Worm (Caenorhabditis elegans) whole organism, dauer: Measurements from ENCODE around the gene ZK177.11.
"Not testable (repeated sequence)": the region's sequence is repeated elsewhere in the genome, so short reads cannot be mapped to it uniquely, and the experiment has no call there.

Experiments
- unc-62 ChIP-seq: sonication (generic microtip); optimal IDR thresholded peaks from 2 replicates; lab custom pipeline; 2017; ENCODE audit warnings: missing biosample characterization, missing genetic modification reagents, missing genetic modification characterization

The ZK177.11 gene

DNA sequence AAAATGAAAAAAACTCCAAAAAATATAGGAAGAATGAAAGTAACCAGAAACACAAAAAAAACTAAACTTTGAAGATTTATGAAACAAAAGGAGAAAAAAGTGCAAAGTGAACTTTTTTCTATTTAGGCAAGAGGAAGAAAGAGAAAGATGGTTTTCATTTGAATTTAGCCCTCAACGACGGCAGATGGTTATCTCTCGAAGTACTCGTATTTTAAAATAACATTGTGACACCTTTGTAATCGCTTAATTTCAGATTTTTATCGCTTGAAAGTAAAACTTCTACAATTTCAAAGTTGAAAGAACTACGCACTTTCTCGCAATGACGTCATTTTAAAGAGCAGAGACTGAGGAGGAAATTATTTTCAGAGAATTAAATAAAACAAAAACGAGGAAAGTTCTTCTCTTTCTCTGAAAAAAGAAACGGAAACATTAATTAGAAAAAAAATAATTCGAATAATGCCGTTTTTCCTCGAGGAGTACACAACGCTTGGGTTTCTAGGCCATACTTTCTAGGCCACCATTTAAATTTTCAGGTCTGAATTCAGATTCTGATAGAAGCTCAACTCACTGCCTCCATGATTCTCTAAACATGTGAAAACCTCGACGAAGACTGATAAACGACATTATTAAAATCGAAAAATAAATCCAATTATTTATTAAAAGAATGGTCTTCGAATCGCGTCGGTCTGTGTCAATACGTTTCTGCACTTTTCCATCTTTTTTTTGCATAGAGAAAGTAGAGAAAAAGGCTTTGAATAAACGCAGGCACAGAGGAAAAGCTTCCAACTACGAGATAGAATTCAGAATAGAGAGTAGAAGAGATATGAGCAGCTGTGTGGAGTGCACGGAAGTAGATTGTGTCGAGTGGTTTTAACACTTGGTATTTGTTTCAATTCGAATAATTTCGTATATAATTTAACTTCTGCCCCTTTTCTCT is 11.1 kb upstream of the ZK177.11 start:
- TF ChIP-seq unc-62 (GFP tag; lab: Kevin White, UChicago): no peak

ce11 chrII:5512473-5513097 is 10.2 kb upstream of the ZK177.11 start:
- TF ChIP-seq unc-62 (GFP tag; lab: Kevin White, UChicago): no peak

DNA sequence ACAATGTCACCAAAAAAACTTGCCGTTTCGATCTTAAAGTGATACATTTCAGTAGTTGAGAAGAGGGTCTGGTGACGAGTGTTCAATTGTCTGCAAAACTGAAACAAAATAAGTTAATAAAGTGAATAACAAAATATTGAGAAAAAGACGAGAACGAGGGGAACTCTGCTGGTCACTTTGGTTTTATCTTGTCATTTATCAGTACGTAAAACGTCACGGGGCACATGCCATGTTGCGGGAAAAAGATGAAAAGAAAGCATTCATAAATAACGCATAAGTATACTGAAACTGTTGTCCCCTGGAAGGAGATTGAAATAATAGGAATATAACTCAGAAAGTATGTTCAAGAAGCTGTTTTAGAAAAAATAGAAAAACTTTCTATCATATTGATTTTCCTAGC is 7.9 kb upstream of the ZK177.11 start, which contains the start of gene sahd-1:
Gene sahd-1, minus strand, starts transcription at position 100 of the 400 bp plus-strand sequence.
- no peak for TF ChIP-seq unc-62 (GFP tag; lab: Kevin White, UChicago)

ce11 chrII:5515542-5515941 is 7.2 kb upstream of the ZK177.11 start, which contains the start of gene ZK177.3:
Gene ZK177.3 (plus strand): TSS chrII:5515842.
- TF ChIP-seq unc-62 (GFP tag; lab: Kevin White, UChicago): no peak

DNA sequence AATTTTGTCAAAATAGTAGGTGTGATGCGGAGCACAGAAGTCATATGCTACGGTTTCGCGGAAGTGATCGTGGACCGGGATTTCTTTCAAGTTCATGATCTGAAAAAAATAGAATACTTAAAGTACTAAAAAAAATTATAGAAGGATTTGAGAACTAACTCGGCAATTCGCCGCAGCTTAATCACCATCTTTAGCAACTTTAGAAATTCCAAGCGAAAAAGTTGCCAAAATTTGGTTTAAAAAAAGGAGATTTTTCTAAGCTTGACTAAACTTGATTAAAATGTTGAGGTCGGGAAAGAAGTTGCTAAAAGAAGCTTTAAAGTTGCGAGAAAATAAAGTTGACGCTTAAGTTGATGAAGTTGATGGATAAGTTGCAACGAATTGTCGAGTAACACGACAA is 5.1 kb upstream of the ZK177.11 start, which contains the start of gene ZK177.9:
Gene ZK177.9, minus strand, starts transcription at position 101 of the 400 bp plus-strand sequence.
- TF ChIP-seq unc-62 (GFP tag; lab: Kevin White, UChicago): no peak

ce11 chrII:5518055-5518454 is 4.7 kb upstream of the ZK177.11 start:
- no peak for TF ChIP-seq unc-62 (GFP tag; lab: Kevin White, UChicago)

DNA sequence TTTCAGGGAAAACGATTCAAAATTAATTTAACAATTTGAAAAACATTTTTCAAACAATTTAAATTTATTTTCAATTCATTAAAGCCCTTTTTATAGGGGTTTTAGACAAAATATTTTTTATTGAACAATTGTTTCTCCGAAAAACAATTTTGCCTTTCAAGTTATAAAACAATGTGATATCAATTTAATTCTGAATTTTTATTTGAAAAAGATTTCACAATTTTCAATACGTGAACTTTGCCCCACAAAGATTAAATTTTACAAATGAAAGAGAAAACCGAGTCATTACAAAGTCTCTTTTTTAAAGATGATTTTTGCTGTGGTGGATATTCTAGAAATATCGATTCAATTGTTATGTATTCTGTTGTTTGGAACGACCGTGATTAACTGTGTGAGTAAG is 3.8 kb upstream of the ZK177.11 start, which contains the start of gene ZK177.2:
Gene ZK177.2, plus strand, starts transcription at position 301 of the 400 bp plus-strand sequence.
- no peak for TF ChIP-seq unc-62 (GFP tag; lab: Kevin White, UChicago)

DNA sequence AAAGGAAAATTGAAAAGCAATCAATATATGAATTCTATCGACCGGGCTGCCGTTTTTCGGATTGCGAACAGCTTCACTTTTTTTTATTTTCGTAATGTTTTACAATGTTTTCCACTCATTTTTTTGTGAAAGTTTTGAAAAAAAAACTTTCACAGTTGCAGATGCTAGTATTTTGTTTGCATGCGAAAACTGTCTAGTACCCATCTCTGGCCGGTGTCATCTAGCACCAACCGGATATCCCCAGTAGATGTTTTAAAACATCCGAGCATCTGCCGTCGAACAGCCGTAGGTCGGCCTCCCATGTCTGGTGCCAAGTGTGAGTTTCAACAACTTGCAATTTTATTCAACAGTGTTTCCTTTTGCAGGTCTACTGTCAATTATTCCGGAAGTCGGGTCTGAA is 1.3 kb upstream of the ZK177.11 start, which contains the start of gene ZK177.12:
Gene ZK177.12, plus strand, starts transcription at position 301 of the 400 bp plus-strand sequence.
- no peak for TF ChIP-seq unc-62 (GFP tag; lab: Kevin White, UChicago)

ce11 chrII:5525297-5525696 is 2.6 kb downstream of the ZK177.11 start, which contains the start of gene tbx-35:
Gene tbx-35 (minus strand): TSS chrII:5525397.
- no peak for TF ChIP-seq unc-62 (GFP tag; lab: Kevin White, UChicago)

DNA sequence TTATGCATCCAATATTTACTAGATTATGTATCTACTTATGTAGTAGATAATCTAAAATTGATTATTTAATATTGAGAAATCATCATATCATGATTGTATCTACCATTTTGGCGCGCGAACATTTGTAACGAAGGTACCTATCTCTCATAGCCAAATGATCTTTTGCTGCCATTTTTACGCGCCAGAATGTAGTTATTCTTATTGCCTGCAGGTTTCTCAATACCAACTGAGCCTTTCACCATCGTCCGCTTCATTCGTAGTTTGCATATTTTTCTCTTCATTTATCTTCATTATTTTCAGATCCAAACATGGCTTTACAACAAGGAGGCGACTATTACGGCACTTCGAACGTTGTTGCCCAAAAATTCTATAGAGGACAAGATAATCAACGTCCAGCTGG is 5.1 kb downstream of the ZK177.11 start, which contains the start of gene ZK177.1:
Gene ZK177.1, plus strand, starts transcription at position 301 of the 400 bp plus-strand sequence.
- no peak for TF ChIP-seq unc-62 (GFP tag; lab: Kevin White, UChicago)

DNA sequence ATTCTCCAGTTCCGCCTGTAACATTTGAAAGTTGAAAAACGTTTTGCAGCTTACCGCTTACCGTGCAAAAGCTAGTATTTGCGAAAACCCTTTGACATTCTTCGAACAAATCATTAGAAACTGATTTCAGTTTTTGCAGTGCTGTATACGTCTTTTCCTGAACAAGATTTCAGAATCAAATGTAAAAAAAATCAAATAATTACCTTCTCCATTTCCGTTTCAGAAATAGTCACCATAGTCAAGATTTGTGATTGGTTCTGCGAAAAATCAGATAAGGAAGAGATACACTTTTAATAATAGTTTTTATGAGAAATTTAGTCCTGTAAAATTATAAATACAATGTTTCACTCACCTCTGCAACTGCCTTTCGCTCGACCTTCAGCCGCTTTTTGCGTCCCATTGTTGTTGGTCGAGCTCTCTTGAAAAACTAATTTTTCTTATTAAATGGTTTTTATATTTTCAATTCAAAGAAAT is 9.2 kb downstream of the ZK177.11 start, which contains the start of gene C17C3.9:
Gene C17C3.9, minus strand, starts transcription at position 424 of the 474 bp plus-strand sequence.
- no peak for TF ChIP-seq unc-62 (GFP tag; lab: Kevin White, UChicago)

DNA sequence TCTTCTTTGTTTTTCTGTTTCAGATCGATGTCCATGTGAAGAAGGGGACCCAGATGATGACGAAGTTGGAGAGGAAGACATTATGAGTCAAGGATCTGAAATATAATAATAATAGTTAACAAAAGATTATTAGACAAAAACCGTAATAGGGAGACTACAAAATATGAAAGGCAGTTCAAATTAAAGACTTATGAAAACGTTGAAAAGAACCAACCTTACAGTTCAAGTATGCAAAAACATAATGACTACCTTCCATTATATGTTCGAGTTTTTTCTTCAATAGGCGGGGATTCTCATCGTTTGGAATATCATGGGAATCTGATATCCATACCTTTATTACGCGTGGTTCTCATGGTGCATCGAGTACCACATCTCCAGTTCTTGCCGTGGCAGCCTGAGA is 10.9 kb downstream of the ZK177.11 start, which contains the start of gene hlh-26:
Gene hlh-26, minus strand, starts transcription at position 101 of the 400 bp plus-strand sequence.
- no peak for TF ChIP-seq unc-62 (GFP tag; lab: Kevin White, UChicago)

DNA sequence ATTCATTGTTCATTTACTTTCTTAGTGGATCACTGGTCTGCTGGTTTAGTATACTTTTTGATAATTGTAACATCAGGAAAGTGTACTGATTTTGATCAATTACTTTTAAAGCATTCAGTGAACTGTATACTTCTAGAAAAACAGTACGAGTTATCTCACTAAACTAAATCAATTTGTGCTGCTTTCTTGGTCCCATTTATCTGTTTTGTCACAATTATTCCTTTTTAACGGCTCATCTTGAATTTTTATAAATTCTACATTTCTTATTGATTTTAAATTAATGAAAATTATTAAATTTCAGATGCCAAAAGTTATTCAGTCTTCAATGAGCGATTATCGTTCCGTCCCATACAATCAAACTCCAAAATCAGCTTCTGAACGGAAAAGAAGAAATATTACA is 12.2 kb downstream of the ZK177.11 start, which contains the start of gene hlh-25:
Gene hlh-25, plus strand, starts transcription at position 301 of the 400 bp plus-strand sequence.
- TF ChIP-seq unc-62 (GFP tag; lab: Kevin White, UChicago): not testable (repeated sequence)

- TF ChIP-seq unc-62 (GFP tag; lab: Kevin White, UChicago): no peak
Observed at ce11 chrII:5537078-5537477, 14.3 kb downstream of the ZK177.11 start.

ce11 chrII:5537524-5537923 is 14.8 kb downstream of the ZK177.11 start, which contains the start of gene C17C3.11:
Gene C17C3.11 (plus strand): TSS chrII:5537824.
- TF ChIP-seq unc-62 (GFP tag; lab: Kevin White, UChicago): no peak
